Worm (Caenorhabditis elegans) whole organism, L4 larva: Measurements from ENCODE around the gene sel-1.

Experiments used
- D1046.2 ChIP-seq: fragments of 200-800 bp; sonication (Bioruptor generic); IDR thresholded peaks from 2 replicates; pipeline ENCODE4 v1.3.6; 2022; ENCODE audit warnings: missing genetic modification characterization, missing compliant biosample characterization
- F10B5.3 ChIP-seq: sonication (generic microtip); optimal IDR thresholded peaks from 2 replicates; lab custom pipeline; 2016; ENCODE audit warnings: mild to moderate bottlenecking, missing genetic modification characterization, missing compliant biosample characterization
- R02D3.7 ChIP-seq: fragments of 150-350 bp; sonication (generic microtip); optimal IDR thresholded peaks from 3 replicates; lab custom pipeline; 2014; ENCODE audit warnings: missing biosample characterization, missing genetic modification characterization
- Y5F2A.4 ChIP-seq: fragments of 200-800 bp; sonication (Bioruptor generic); optimal IDR thresholded peaks from 2 replicates; lab custom pipeline; 2018; ENCODE audit warnings: mild to moderate bottlenecking, missing genetic modification characterization, missing compliant biosample characterization
- Y75B8A.6 ChIP-seq: fragments of 200-800 bp; sonication (Bioruptor generic); IDR thresholded peaks from 2 replicates; pipeline ENCODE4 v1.3.6; 2022; ENCODE audit warnings: missing genetic modification reagents, missing genetic modification characterization, missing compliant biosample characterization
- ZK546.5 ChIP-seq, 2 experiments: sonication (generic microtip); optimal IDR thresholded peaks; 2 replicates each; lab custom pipeline; 2017; ENCODE audit warnings: missing biosample characterization in 2 of 2, missing genetic modification characterization in 2 of 2
- aly-2 ChIP-seq: sonication (generic microtip); optimal IDR thresholded peaks from 2 replicates; lab custom pipeline; 2018; ENCODE audit warnings: missing biosample characterization, missing genetic modification characterization
- ama-1 ChIP-seq: fragments of 150-350 bp; optimal IDR thresholded peaks from 2 replicates; lab custom pipeline; 2014; ENCODE audit warnings: inconsistent platforms, mixed read lengths
- ceh-20 ChIP-seq: fragments of 200-800 bp; sonication (Bioruptor generic); IDR thresholded peaks from 2 replicates; pipeline ENCODE4 v1.3.6; 2022; ENCODE audit warnings: missing genetic modification reagents, missing genetic modification characterization, missing compliant biosample characterization
- ceh-32 ChIP-seq: sonication (generic microtip); optimal IDR thresholded peaks from 2 replicates; lab custom pipeline; 2016; ENCODE audit warnings: mild to moderate bottlenecking, missing genetic modification characterization, missing compliant biosample characterization; ENCODE audit not compliant: poor library complexity
- ceh-44 ChIP-seq: fragments of 200-800 bp; sonication (Bioruptor generic); IDR thresholded peaks from 2 replicates; pipeline ENCODE4 v1.3.6; 2022; ENCODE audit warnings: missing genetic modification reagents, missing genetic modification characterization, missing compliant biosample characterization
- ceh-62 ChIP-seq: sonication (generic microtip); optimal IDR thresholded peaks from 2 replicates; lab custom pipeline; 2017; ENCODE audit warnings: missing biosample characterization, missing genetic modification characterization
- ces-1 ChIP-seq: fragments of 150-350 bp; sonication (generic microtip); optimal IDR thresholded peaks from 4 replicates; lab custom pipeline; 2014; ENCODE audit warnings: missing biosample characterization, missing genetic modification reagents, missing genetic modification characterization
- daf-19 ChIP-seq: fragments of 200-800 bp; sonication (Bioruptor generic); conservative IDR thresholded peaks from 2 replicates; pipeline ENCODE4 v1.3.6; 2022; ENCODE audit warnings: missing genetic modification characterization, missing compliant biosample characterization
- daf-8 ChIP-seq: fragments of 200-800 bp; sonication (Bioruptor generic); IDR thresholded peaks from 2 replicates; pipeline ENCODE4 v1.3.6; 2022; ENCODE audit warnings: missing genetic modification characterization, missing compliant biosample characterization
- dmd-8 ChIP-seq: fragments of 200-800 bp; sonication (Bioruptor generic); IDR thresholded peaks from 2 replicates; pipeline ENCODE4 v1.3.6; 2022; ENCODE audit warnings: missing genetic modification characterization, missing compliant biosample characterization
- dmd-9 ChIP-seq: fragments of 200-800 bp; sonication (Bioruptor generic); IDR thresholded peaks from 2 replicates; pipeline ENCODE4 v1.3.6; 2022; ENCODE audit warnings: missing genetic modification reagents, missing genetic modification characterization, missing compliant biosample characterization
- dpl-1 ChIP-seq: fragments of 150-350 bp; optimal IDR thresholded peaks from 2 replicates; lab custom pipeline; 2014; ENCODE audit warnings: missing biosample characterization, missing genetic modification reagents, missing genetic modification characterization
- duxl-1 ChIP-seq: sonication (generic microtip); optimal IDR thresholded peaks from 2 replicates; lab custom pipeline; 2016; ENCODE audit warnings: mild to moderate bottlenecking, missing genetic modification characterization, moderate library complexity, missing compliant biosample characterization; ENCODE audit not compliant: poor library complexity
- gei-8 ChIP-seq: fragments of 200-800 bp; sonication (Bioruptor generic); optimal IDR thresholded peaks from 2 replicates; lab custom pipeline; 2018; ENCODE audit warnings: mild to moderate bottlenecking, missing genetic modification characterization, missing compliant biosample characterization
- hif-1 ChIP-seq, 2 experiments: sonication (generic microtip); optimal IDR thresholded peaks; 2 replicates each; lab custom pipeline; 2016 to 2017; ENCODE audit warnings: missing compliant biosample characterization in 2 of 2, missing genetic modification characterization in 2 of 2, missing genetic modification reagents in 2 of 2, missing genotype in 2 of 2, mild to moderate bottlenecking in 1 of 2
- jun-1 ChIP-seq: fragments of 150-350 bp; optimal IDR thresholded peaks from 2 replicates; lab custom pipeline; 2014; ENCODE audit warnings: missing biosample characterization, missing genetic modification reagents, missing genetic modification characterization
- lin-1 ChIP-seq: fragments of 200-800 bp; sonication (Bioruptor generic); IDR thresholded peaks from 2 replicates; pipeline ENCODE4 v1.3.6; 2022; ENCODE audit warnings: missing genetic modification reagents, missing genetic modification characterization, missing compliant biosample characterization
- lin-29 ChIP-seq: fragments of 200-800 bp; sonication (Bioruptor generic); IDR thresholded peaks from 2 replicates; pipeline ENCODE4 v1.3.6; 2022; ENCODE audit warnings: missing genetic modification reagents, missing genetic modification characterization, missing compliant biosample characterization
- lin-38 ChIP-seq: fragments of 200-800 bp; sonication (Bioruptor generic); IDR thresholded peaks from 2 replicates; pipeline ENCODE4 v1.3.6; 2022; ENCODE audit warnings: missing genetic modification reagents, missing genetic modification characterization, missing compliant biosample characterization
- lir-3 ChIP-seq: sonication (generic microtip); optimal IDR thresholded peaks from 2 replicates; lab custom pipeline; 2016; ENCODE audit warnings: mild to moderate bottlenecking, missing genetic modification characterization, missing compliant biosample characterization
- madf-5 ChIP-seq, 2 experiments: fragments of 200-800 bp; sonication (Bioruptor generic); IDR thresholded peaks; 2 replicates each; pipeline ENCODE4 v1.3.6; 2022; ENCODE audit warnings: missing compliant biosample characterization in 2 of 2, missing genetic modification characterization in 2 of 2
- madf-9 ChIP-seq: fragments of 200-800 bp; sonication (Bioruptor generic); conservative IDR thresholded peaks from 2 replicates; pipeline ENCODE4 v1.3.6; 2022; ENCODE audit warnings: missing genetic modification reagents, missing genetic modification characterization, missing compliant biosample characterization
- mdl-1 ChIP-seq, 2 experiments: fragments of 150-350 bp in 1 of 2; sonication (generic microtip) in 1 of 2; optimal IDR thresholded peaks; 2 replicates each; lab custom pipeline; 2014 to 2017; ENCODE audit warnings: missing biosample characterization in 2 of 2, missing genetic modification characterization in 2 of 2
- mep-1 ChIP-seq: fragments of 150-350 bp; sonication (generic microtip); optimal IDR thresholded peaks from 3 replicates; lab custom pipeline; 2014; ENCODE audit warnings: missing biosample characterization, missing genetic modification characterization
- mes-2 ChIP-seq: sonication (generic microtip); optimal IDR thresholded peaks from 2 replicates; lab custom pipeline; 2016; ENCODE audit warnings: missing genotype, mild to moderate bottlenecking, missing genetic modification characterization, missing compliant biosample characterization; ENCODE audit not compliant: poor library complexity, severe bottlenecking
- mxl-3 ChIP-seq: fragments of 200-800 bp; sonication (Bioruptor generic); optimal IDR thresholded peaks from 2 replicates; lab custom pipeline; 2018; ENCODE audit warnings: mild to moderate bottlenecking, missing genetic modification characterization, missing compliant biosample characterization
- nhr-11 ChIP-seq: fragments of 150-350 bp; optimal IDR thresholded peaks from 2 replicates; lab custom pipeline; 2014; ENCODE audit warnings: missing biosample characterization, missing genetic modification characterization
- nhr-111 ChIP-seq: fragments of 200-800 bp; sonication (Bioruptor generic); optimal IDR thresholded peaks from 2 replicates; lab custom pipeline; 2018; ENCODE audit warnings: mild to moderate bottlenecking, missing genetic modification characterization, missing compliant biosample characterization
- nhr-28 ChIP-seq: fragments of 150-350 bp; optimal IDR thresholded peaks from 2 replicates; lab custom pipeline; 2014; ENCODE audit warnings: missing biosample characterization, missing genetic modification characterization
- nhr-41 ChIP-seq: fragments of 200-800 bp; sonication (Bioruptor generic); IDR thresholded peaks from 2 replicates; pipeline ENCODE4 v1.3.6; 2022; ENCODE audit warnings: missing genetic modification reagents, missing genetic modification characterization, missing compliant biosample characterization
- nhr-48 ChIP-seq: sonication (generic microtip); optimal IDR thresholded peaks from 2 replicates; lab custom pipeline; 2016; ENCODE audit warnings: mild to moderate bottlenecking, missing genetic modification characterization, missing compliant biosample characterization
- pha-4 ChIP-seq, 2 experiments: fragments of 150-350 bp in 1 of 2; fragments of 200-800 bp in 1 of 2; sonication (Bioruptor generic) in 1 of 2; IDR thresholded peaks in 1 of 2; optimal IDR thresholded peaks in 1 of 2; 2 replicates each; pipeline versions ENCODE4 v1.3.6 to Lab custom; 2014 to 2022; ENCODE audit warnings: missing genetic modification characterization in 2 of 2, missing genetic modification reagents in 2 of 2, missing biosample characterization in 1 of 2, missing compliant biosample characterization in 1 of 2
- rbr-2 ChIP-seq: sonication (generic microtip); optimal IDR thresholded peaks from 2 replicates; lab custom pipeline; 2016; ENCODE audit warnings: missing genotype, missing genetic modification characterization, missing compliant biosample characterization
- saeg-2 ChIP-seq: fragments of 200-800 bp; sonication (Bioruptor generic); IDR thresholded peaks from 2 replicates; pipeline ENCODE4 v1.3.6; 2022; ENCODE audit warnings: missing genetic modification reagents, missing genetic modification characterization, missing compliant biosample characterization
- spr-1 ChIP-seq: sonication (generic microtip); optimal IDR thresholded peaks from 2 replicates; lab custom pipeline; 2016; ENCODE audit warnings: mild to moderate bottlenecking, missing genetic modification characterization, missing compliant biosample characterization
- spr-3 ChIP-seq: fragments of 200-800 bp; sonication (Bioruptor generic); optimal IDR thresholded peaks from 2 replicates; lab custom pipeline; 2018; ENCODE audit warnings: mild to moderate bottlenecking, missing genetic modification characterization, missing compliant biosample characterization
- tag-97 ChIP-seq: fragments of 200-800 bp; sonication (Bioruptor generic); IDR thresholded peaks from 2 replicates; pipeline ENCODE4 v1.3.6; 2022; ENCODE audit warnings: missing genetic modification characterization, missing compliant biosample characterization
- tra-1 ChIP-seq: fragments of 200-800 bp; sonication (Bioruptor generic); IDR thresholded peaks from 2 replicates; pipeline ENCODE4 v1.3.6; 2022; ENCODE audit warnings: missing genetic modification reagents, missing genetic modification characterization, missing compliant biosample characterization
- unc-39 ChIP-seq: sonication (generic microtip); optimal IDR thresholded peaks from 2 replicates; lab custom pipeline; 2017; ENCODE audit warnings: missing biosample characterization, missing genetic modification characterization
- unc-62 ChIP-seq, 3 experiments: fragments of 150-350 bp in 1 of 3; sonication (generic microtip); optimal IDR thresholded peaks in 2 of 3; peaks in 1 of 3; 1 replicate in 1 of 3; 2 replicates in 2 of 3; lab custom pipeline; 2014 to 2017; ENCODE audit warnings: missing biosample characterization in 3 of 3, missing genetic modification characterization in 3 of 3, missing genetic modification reagents in 3 of 3, missing genotype in 1 of 3
- vab-7 ChIP-seq: fragments of 200-800 bp; sonication (Bioruptor generic); IDR thresholded peaks from 2 replicates; pipeline ENCODE4 v1.3.6; 2022; ENCODE audit warnings: missing genetic modification reagents, missing genetic modification characterization, missing compliant biosample characterization
- zfp-3 ChIP-seq: fragments of 200-800 bp; sonication (Bioruptor generic); conservative IDR thresholded peaks from 2 replicates; pipeline ENCODE4 v1.3.6; 2022; ENCODE audit warnings: missing genetic modification reagents, missing genetic modification characterization, missing compliant biosample characterization
- zip-11 ChIP-seq: fragments of 200-800 bp; sonication (Bioruptor generic); IDR thresholded peaks from 2 replicates; pipeline ENCODE4 v1.3.6; 2022; ENCODE audit warnings: missing genetic modification characterization, missing compliant biosample characterization
- ztf-11 ChIP-seq: fragments of 150-350 bp; optimal IDR thresholded peaks from 2 replicates; lab custom pipeline; 2014; ENCODE audit warnings: missing biosample characterization, missing genetic modification characterization
- ztf-7 ChIP-seq: fragments of 150-350 bp; optimal IDR thresholded peaks from 2 replicates; lab custom pipeline; 2014; ENCODE audit warnings: missing biosample characterization, missing genetic modification characterization

The sel-1 gene

ce11 chrV:12540018-12540417 is 20.5 kb upstream of the sel-1 start (continued):
- no peak for TF ChIP-seq gei-8 (GFP tag; lab: Kevin White, UChicago)
- TF ChIP-seq nhr-11, result no peak
- peak; percentile 59; the same call in 1 of the 2 replicates for TF ChIP-seq ceh-20
- TF ChIP-seq lin-38 (GFP tag; lab: Robert Waterston, UW), result no peak
- peak; percentile 18 for TF ChIP-seq rbr-2
- no peak for TF ChIP-seq nhr-28 (tag; lab: Kevin White, UChicago)
- TF ChIP-seq pha-4 (GFP tag; IDR thresholded peaks at IDR 0.05; lab: Robert Waterston, UW), result no peak
- no peak for TF ChIP-seq pha-4 (tag; optimal IDR thresholded peaks at IDR 0.05; lab: Kevin White, UChicago)
- TF ChIP-seq nhr-111 (GFP tag; lab: Kevin White, UChicago), result no peak
- no peak for TF ChIP-seq zfp-3 (GFP tag; lab: Robert Waterston, UW)
- TF ChIP-seq mdl-1 (tag; optimal IDR thresholded peaks at IDR 0.05; lab: Kevin White, UChicago), result no peak
- no peak for TF ChIP-seq dmd-8 (GFP tag; lab: Robert Waterston, UW)
- no peak for TF ChIP-seq ces-1 (GFP tag; lab: Kevin White, UChicago)
- no peak for TF ChIP-seq spr-1 (tag; lab: Kevin White, UChicago)
- no peak for TF ChIP-seq ceh-62 (tag; lab: Kevin White, UChicago)
- TF ChIP-seq nhr-41 (GFP tag; lab: Robert Waterston, UW), result no peak
- TF ChIP-seq nhr-48 (tag; lab: Kevin White, UChicago), result no peak
- TF ChIP-seq daf-8 (GFP tag; lab: Robert Waterston, UW), result no peak
- no peak for TF ChIP-seq F10B5.3 (tag; lab: Kevin White, UChicago)
- no peak for TF ChIP-seq ztf-7
- no peak for TF ChIP-seq tag-97 (GFP tag; lab: Robert Waterston, UW)
- no peak for TF ChIP-seq Y5F2A.4
- no peak for TF ChIP-seq D1046.2 (GFP tag; lab: Robert Waterston, UW)
- TF ChIP-seq ama-1 (lab: Kevin White, UChicago), result peak; percentile 63
- TF ChIP-seq unc-39 (tag; lab: Kevin White, UChicago), result no peak
- TF ChIP-seq spr-3, result no peak
- TF ChIP-seq ZK546.5 (tag; optimal IDR thresholded peaks at IDR 0.05; lab: Kevin White, UChicago), result no peak
- TF ChIP-seq vab-7 (GFP tag; lab: Robert Waterston, UW), result no peak
- no peak for TF ChIP-seq duxl-1 (tag; lab: Kevin White, UChicago)
- no peak for TF ChIP-seq ceh-32 (tag; lab: Kevin White, UChicago)
- TF ChIP-seq daf-19, result no peak
- TF ChIP-seq Y75B8A.6, result no peak
- no peak for TF ChIP-seq saeg-2
- no peak for TF ChIP-seq aly-2 (tag; lab: Kevin White, UChicago)
- peak; percentile 13 for TF ChIP-seq mxl-3
- no peak for TF ChIP-seq hif-1 (tag; optimal IDR thresholded peaks at IDR 0.05; lab: Kevin White, UChicago)
- TF ChIP-seq madf-9 (GFP tag; lab: Robert Waterston, UW), result no peak
- no peak for TF ChIP-seq ztf-11 (tag; lab: Kevin White, UChicago)
- no peak for TF ChIP-seq dpl-1
- no peak for TF ChIP-seq dmd-9 (GFP tag; lab: Robert Waterston, UW)
- no peak for TF ChIP-seq madf-5 (GFP tag; IDR thresholded peaks at IDR 0.05; lab: Robert Waterston, UW)
- peak; percentile 31 for TF ChIP-seq mep-1
- no peak for TF ChIP-seq lin-1 (GFP tag; lab: Robert Waterston, UW)
- no peak for TF ChIP-seq lir-3 (tag; lab: Kevin White, UChicago)
- no peak for TF ChIP-seq jun-1 (tag; lab: Kevin White, UChicago)
- no peak for TF ChIP-seq tra-1 (GFP tag; lab: Robert Waterston, UW)
- TF ChIP-seq unc-62 (GFP tag; optimal IDR thresholded peaks at IDR 0.05 in 1 of 2; lab: Kevin White, UChicago), result peak in 1 of 2 experiments; percentile 84
- no peak for TF ChIP-seq unc-62 (tag; optimal IDR thresholded peaks at IDR 0.05; lab: Kevin White, UChicago)
- no peak for TF ChIP-seq zip-11 (GFP tag; lab: Robert Waterston, UW)
- no peak for TF ChIP-seq lin-29 (GFP tag; lab: Robert Waterston, UW)
- no peak for TF ChIP-seq ceh-44 (GFP tag; lab: Robert Waterston, UW)
- TF ChIP-seq R02D3.7, result no peak
- TF ChIP-seq mes-2 (tag; lab: Kevin White, UChicago), result peak; percentile 34
